Fruit fly (Drosophila melanogaster): ENCODE data around the gene CHKov2.

DNA sequence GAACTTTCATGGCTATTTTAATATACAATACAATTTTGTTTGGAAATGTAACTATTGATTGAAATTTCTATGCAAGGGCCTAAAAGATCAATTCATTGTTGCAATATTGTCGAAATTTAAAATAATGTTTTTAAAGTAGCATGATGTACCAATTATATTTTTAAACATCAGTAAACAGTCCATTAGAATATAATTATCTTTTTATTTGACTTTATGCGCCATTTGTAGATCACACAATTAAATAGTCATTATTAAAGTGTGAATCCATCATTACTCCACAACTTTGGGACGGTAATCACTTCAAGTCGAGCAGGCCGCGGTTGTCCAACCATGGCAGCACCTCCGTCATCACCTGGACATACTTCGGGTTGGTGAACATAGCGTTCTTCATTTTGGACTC lies 20.2 kb downstream of the CHKov2 start, which contains the start of gene CG31099:
- TF ChIP-seq CG6854 (GFP tag; optimal IDR thresholded peaks at IDR 0.05) (no peak), fd85E (GFP tag; optimal IDR thresholded peaks at IDR 0.05) (no peak), Blimp-1 (GFP tag; optimal IDR thresholded peaks at IDR 0.05) (no peak), CG8632 (GFP tag; optimal IDR thresholded peaks at IDR 0.05) (no peak), acj6 (GFP tag; optimal IDR thresholded peaks at IDR 0.05) (no peak), esn (GFP tag; optimal IDR thresholded peaks at IDR 0.05) (no peak), lz (GFP tag; optimal IDR thresholded peaks at IDR 0.05) (no peak), fkh (GFP tag; optimal IDR thresholded peaks at IDR 0.05) (no peak), Smox (GFP tag; optimal IDR thresholded peaks at IDR 0.05) (no peak), CG31627 (GFP tag; optimal IDR thresholded peaks at IDR 0.05) (no peak), CG11902 (GFP tag; optimal IDR thresholded peaks at IDR 0.05) (no peak), CG7368 (GFP tag; optimal IDR thresholded peaks at IDR 0.05) (no peak), CG11294 (GFP tag; IDR thresholded peaks at IDR 0.05) (no peak)

All from whole organism, prepupa.